Worm (Caenorhabditis elegans): ENCODE measurements around the gene sek-4.

Gene sek-4

DNA sequence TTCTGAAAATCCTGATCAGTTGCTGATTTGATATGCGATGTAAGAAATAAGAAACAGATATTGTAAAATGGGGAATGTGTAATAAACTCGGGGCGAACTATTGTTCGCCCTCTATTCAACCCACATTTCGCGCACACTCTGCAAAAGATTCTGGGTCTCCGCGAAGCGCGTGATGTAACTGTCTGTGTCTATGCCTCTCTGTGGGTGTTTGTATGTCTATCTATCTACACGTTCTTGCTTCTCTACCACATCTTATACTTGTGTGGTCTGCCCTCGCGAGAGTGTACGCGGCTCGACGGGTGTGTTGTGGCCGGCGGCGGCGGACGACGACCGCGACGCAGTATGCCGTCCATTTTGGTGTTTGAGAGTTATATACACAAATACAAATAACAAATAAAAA is 38.4 kb upstream of the sek-4 start (continued):
- TF ChIP-seq mab-9 (GFP tag; IDR thresholded peaks at IDR 0.05): no peak
- no peak for TF ChIP-seq vab-15 (tag; optimal IDR thresholded peaks at IDR 0.05)
- no peak for TF ChIP-seq nhr-12 (tag; optimal IDR thresholded peaks at IDR 0.05)

DNA sequence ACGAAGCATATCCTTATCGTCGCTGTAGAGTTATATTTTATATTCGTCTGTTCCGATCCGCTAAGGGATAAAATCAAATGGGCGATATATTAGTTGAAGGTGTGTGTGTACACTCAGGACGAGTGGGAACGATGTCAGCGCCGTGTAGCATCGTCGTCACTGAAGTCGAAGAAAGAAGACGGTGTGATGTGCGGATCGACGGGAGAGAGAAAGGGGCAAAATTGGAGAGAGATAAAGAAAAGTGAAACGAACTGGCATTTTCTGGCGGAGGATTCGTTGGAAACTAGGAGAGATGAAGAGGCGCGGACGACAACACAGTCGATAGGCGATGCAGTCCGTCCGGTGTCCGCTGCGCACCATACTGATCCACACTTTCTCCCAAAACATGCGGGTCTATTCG is 36.9 kb upstream of the sek-4 start, which contains the start of gene C26B9.3:
C26B9.3 (plus strand) TSS at position 343 of the 400 bp plus-strand sequence.
- peak; percentile 98 for TF ChIP-seq blmp-1 (tag; optimal IDR thresholded peaks at IDR 0.05)
- TF ChIP-seq mep-1 (tag; optimal IDR thresholded peaks at IDR 0.05): peak; percentile 25
- TF ChIP-seq sptf-1 (tag; optimal IDR thresholded peaks at IDR 0.05): no peak
- peak; percentile 3 for TF ChIP-seq lin-14 (GFP tag; optimal IDR thresholded peaks at IDR 0.05)
- TF ChIP-seq C16A3.4 (tag; optimal IDR thresholded peaks at IDR 0.05): no peak

DNA sequence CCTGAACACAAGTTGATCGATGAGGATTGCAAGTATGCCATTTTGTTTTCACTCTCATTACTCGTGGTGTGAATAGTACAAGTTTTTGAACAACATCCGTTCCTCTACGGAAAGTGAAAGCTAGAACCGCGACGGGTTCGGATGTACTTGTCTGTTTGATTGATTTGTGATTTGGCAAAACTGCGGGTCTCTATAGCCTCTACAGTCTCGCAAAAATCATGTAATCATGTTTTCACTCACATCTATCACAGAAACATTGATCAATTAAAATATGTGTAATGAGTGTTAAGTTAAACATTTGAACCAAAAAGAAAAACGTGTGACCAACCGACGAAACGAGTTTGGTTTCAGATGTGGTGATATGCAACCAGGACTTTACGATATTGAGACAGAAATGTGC is 35.5 kb upstream of the sek-4 start:
- TF ChIP-seq blmp-1 (tag; optimal IDR thresholded peaks at IDR 0.05): peak; percentile 92
- no peak for TF ChIP-seq alr-1 (tag; optimal IDR thresholded peaks at IDR 0.05; ENCODE audit: borderline replicate concordance)
- TF ChIP-seq dsc-1 (tag; optimal IDR thresholded peaks at IDR 0.05): no peak
- TF ChIP-seq nhr-85 (tag): peak; percentile 68
- no peak for TF ChIP-seq irx-1 (tag; optimal IDR thresholded peaks at IDR 0.05)
- TF ChIP-seq nhr-84 (tag; optimal IDR thresholded peaks at IDR 0.05): no peak
- TF ChIP-seq grh-1 (GFP tag; IDR thresholded peaks at IDR 0.05): no peak
- no peak for TF ChIP-seq unc-86 (tag; optimal IDR thresholded peaks at IDR 0.05)
- no peak for TF ChIP-seq vab-15 (tag; optimal IDR thresholded peaks at IDR 0.05)
- TF ChIP-seq aha-1 (tag; optimal IDR thresholded peaks at IDR 0.05): no peak
- TF ChIP-seq nhr-12 (tag; optimal IDR thresholded peaks at IDR 0.05): no peak
- TF ChIP-seq ztf-4 (tag; optimal IDR thresholded peaks at IDR 0.05): no peak

DNA sequence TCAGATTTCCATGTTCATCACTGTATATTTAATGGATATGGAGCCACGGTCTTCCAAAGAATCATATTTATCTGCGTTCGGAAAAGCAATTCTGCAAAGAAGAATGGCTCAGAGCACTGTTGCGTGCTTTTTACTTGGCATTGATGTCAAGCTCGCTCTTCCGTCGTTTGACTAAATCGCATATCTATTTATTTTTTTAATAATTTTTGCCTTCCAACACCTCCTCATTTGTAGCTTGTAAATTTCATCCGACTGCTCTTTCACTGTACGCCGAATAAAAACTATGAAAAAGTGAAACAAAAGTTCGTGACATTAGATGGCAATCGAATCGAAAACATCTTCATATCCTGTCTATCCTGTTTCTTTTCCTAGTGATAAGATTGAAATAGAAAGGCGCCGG is 35.0 kb upstream of the sek-4 start, which contains the start of gene C26B9.2:
C26B9.2 (plus strand) TSS at position 301 of the 400 bp plus-strand sequence.
- TF ChIP-seq blmp-1 (tag; optimal IDR thresholded peaks at IDR 0.05): peak; percentile 43
- TF ChIP-seq pag-3 (tag; optimal IDR thresholded peaks at IDR 0.05; ENCODE audit: borderline replicate concordance, insufficient read depth): no peak

DNA sequence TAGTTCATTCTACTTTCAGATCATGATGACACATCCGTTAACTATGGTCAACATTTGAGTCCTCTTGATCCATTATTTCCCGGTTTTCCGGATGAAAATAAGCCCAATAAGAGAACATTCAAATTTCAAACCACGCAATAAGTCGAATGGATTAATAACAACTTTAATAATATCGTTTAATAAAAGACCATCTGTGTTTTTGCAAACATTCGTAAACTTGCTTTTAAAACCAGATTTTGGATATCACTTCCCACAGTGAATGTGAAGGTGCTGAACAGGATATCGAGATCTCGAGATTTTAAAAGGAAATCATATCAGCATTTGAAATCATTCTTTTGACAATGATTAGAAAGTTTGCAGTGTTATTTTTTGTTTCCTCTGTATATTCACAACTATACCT is 32.9 kb upstream of the sek-4 start, which contains the start of gene C26B9.7:
C26B9.7 (plus strand) TSS at position 301 of the 400 bp plus-strand sequence.
- TF ChIP-seq lin-15B (tag; optimal IDR thresholded peaks at IDR 0.05) (no peak), snpc-4 (tag; optimal IDR thresholded peaks at IDR 0.05) (no peak), egl-13 (tag; optimal IDR thresholded peaks at IDR 0.05) (no peak), irx-1 (tag; optimal IDR thresholded peaks at IDR 0.05) (no peak), vab-15 (tag; optimal IDR thresholded peaks at IDR 0.05) (no peak), ztf-11 (tag; optimal IDR thresholded peaks at IDR 0.05) (no peak), pax-3 (tag; optimal IDR thresholded peaks at IDR 0.05) (no peak), aha-1 (tag; optimal IDR thresholded peaks at IDR 0.05) (no peak), egl-27 (tag; optimal IDR thresholded peaks at IDR 0.05) (no peak), nhr-11 (tag; optimal IDR thresholded peaks at IDR 0.05) (no peak), lin-39 (tag; optimal IDR thresholded peaks at IDR 0.05) (no peak), ceh-8 (GFP tag; optimal IDR thresholded peaks at IDR 0.05) (no peak), ceh-82 (tag; optimal IDR thresholded peaks at IDR 0.05) (no peak)

DNA sequence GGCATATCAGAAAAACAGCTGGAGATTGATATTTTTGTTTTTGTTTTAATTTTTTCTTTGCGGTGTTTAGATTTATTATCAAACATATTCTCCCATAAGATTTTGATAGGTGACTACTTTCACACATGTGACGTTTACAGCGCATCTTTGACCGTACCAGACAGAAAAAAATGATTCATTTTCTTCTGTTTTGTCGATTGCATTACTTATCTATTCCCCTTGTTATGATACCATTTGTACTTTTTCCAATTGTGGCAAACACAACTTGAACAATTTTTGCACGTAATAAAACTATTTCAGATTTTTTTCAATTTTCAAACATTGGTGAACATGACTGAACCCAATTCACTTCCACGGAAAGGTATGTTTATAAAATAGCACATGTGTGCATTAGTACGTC is 30.6 kb upstream of the sek-4 start, which contains the start of gene C26B9.1:
C26B9.1 (plus strand) TSS at position 301 of the 400 bp plus-strand sequence.
- peak; percentile 76 for TF ChIP-seq F16B12.6 (tag; optimal IDR thresholded peaks at IDR 0.05)
- TF ChIP-seq sox-4 (tag; optimal IDR thresholded peaks at IDR 0.05): no peak

DNA sequence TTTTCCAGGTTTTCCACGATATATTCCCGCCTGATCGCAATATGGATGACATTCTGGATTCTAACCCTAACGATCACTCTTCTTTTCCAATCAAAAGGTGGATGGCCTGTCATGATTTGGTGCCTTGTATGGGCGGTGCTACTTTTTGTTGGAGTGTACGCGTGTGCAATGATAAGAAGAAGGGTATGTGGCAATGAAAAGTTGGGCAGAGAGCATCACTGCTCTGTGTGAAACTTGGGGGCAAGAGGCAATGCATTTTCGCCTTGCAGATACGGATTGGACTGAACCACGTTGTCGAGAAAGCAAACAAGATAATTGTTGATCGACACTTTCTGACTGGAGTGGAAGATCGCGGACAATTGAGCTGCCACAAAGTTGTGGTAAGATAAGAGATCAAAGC is 28.6 kb upstream of the sek-4 start:
- TF ChIP-seq egl-13 (tag; optimal IDR thresholded peaks at IDR 0.05): no peak
- no peak for TF ChIP-seq efl-1 (optimal IDR thresholded peaks at IDR 0.05)
- peak in 1 of 2 experiments; percentile 62 for TF ChIP-seq efl-1 (GFP tag; optimal IDR thresholded peaks at IDR 0.05 in 1 of 2)
- peak; percentile 0 for TF ChIP-seq elt-2 (tag; optimal IDR thresholded peaks at IDR 0.05)
- no peak for TF ChIP-seq pag-3 (tag; optimal IDR thresholded peaks at IDR 0.05; ENCODE audit: borderline replicate concordance, insufficient read depth)
- TF ChIP-seq ces-1 (GFP tag; optimal IDR thresholded peaks at IDR 0.05): no peak
- TF ChIP-seq lin-35 (GFP tag; optimal IDR thresholded peaks at IDR 0.05): peak in 1 of 2 experiments; percentile 3
